In the genomic region with DNA sequence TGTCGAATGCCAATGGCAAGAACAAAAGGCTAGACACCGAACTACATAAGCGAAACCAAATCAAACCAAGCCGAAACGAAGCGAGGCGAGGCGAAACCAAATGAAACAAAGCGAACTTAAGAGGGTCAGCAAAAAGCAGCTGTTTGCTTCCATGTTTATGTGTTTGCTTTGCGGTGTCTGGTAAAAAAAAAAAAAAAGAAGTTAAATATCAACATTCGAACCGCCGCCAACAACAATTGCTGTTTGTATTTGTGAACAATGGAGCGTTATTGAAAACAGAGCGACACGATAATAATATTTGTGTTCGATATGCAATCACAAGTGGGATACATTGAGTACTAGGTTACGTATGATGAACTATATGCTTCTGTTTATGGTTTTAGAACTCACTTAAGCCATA, we compare ENCODE assay signal across 1 fruit fly cellular context.
TF ChIP-seq lines count a peak whose summit lies in the region.

No protein-coding gene starts in this region.

TF ChIP-seq in whole organism, embryonic, 481 proteins besides CTCF, POLR2A, EP300 and RAD21 (continued from another document):
- TF ChIP-seq CG10959 (GFP tag; IDR thresholded peaks at IDR 0.05; lab: Robert Waterston, UW) (no peak), CG11695 (GFP tag; IDR thresholded peaks at IDR 0.05; lab: Robert Waterston, UW) (0 out of 3 replicates have a peak, but pooled peaks have one; percentile 38), p53 (GFP tag; optimal IDR thresholded peaks at IDR 0.05; lab: Kevin White, UChicago) (no peak), Med (GFP tag; lab: Kevin White, UChicago) (peak; percentile 85), ac (GFP tag; optimal IDR thresholded peaks at IDR 0.05; lab: Kevin White, UChicago) (peak; percentile 8), Nf-YA (GFP tag; IDR thresholded peaks at IDR 0.05; lab: Robert Waterston, UW) (no peak), CG4360 (GFP tag; IDR thresholded peaks at IDR 0.05; lab: Robert Waterston, UW) (no peak), CG32767 (GFP tag; IDR thresholded peaks at IDR 0.05; lab: Robert Waterston, UW) (no peak)
